Worm (Caenorhabditis elegans): ENCODE data around the gene pha-2.

pha-2 gene

ce11 chrX:655884-656283, 19.1 kb upstream of the pha-2 start, which contains the start of gene lpr-7:
Gene lpr-7 (plus strand): TSS chrX:656184.
- TF ChIP-seq flt-1 (GFP tag; IDR thresholded peaks at IDR 0.05): no peak
- no peak for TF ChIP-seq pes-1 (GFP tag; IDR thresholded peaks at IDR 0.05)
- no peak for TF ChIP-seq hmbx-1 (tag; optimal IDR thresholded peaks at IDR 0.05)
- no peak for TF ChIP-seq aly-1 (tag; optimal IDR thresholded peaks at IDR 0.05)
- TF ChIP-seq hnd-1 (tag; optimal IDR thresholded peaks at IDR 0.05): no peak
- TF ChIP-seq hmg-4 (GFP tag; optimal IDR thresholded peaks at IDR 0.05): no peak
- no peak for TF ChIP-seq scrt-1 (GFP tag; IDR thresholded peaks at IDR 0.05)
- no peak for TF ChIP-seq F13C5.2 (tag; optimal IDR thresholded peaks at IDR 0.05)
- no peak for TF ChIP-seq ceh-36 (tag; optimal IDR thresholded peaks at IDR 0.05)
- TF ChIP-seq ets-7 (tag; optimal IDR thresholded peaks at IDR 0.05): no peak
- TF ChIP-seq sea-1 (GFP tag; conservative IDR thresholded peaks at IDR 0.05): no peak
- no peak for TF ChIP-seq tbx-11 (GFP tag; IDR thresholded peaks at IDR 0.05)
- no peak for TF ChIP-seq tra-4 (tag; optimal IDR thresholded peaks at IDR 0.05)
- no peak for TF ChIP-seq ama-1 (optimal IDR thresholded peaks at IDR 0.05)
- no peak for TF ChIP-seq B0310.2 (tag; optimal IDR thresholded peaks at IDR 0.05)

- TF ChIP-seq ceh-13 (GFP tag; optimal IDR thresholded peaks at IDR 0.05): no peak
- no peak for TF ChIP-seq sea-1 (GFP tag; conservative IDR thresholded peaks at IDR 0.05)
- no peak for TF ChIP-seq flt-1 (GFP tag; IDR thresholded peaks at IDR 0.05)
- TF ChIP-seq tbx-11 (GFP tag; IDR thresholded peaks at IDR 0.05): no peak
- no peak for TF ChIP-seq pes-1 (GFP tag; IDR thresholded peaks at IDR 0.05)
- no peak for TF ChIP-seq tra-4 (tag; optimal IDR thresholded peaks at IDR 0.05)
These were observed 18.0 kb upstream of the pha-2 start, which contains the start of gene ifc-2 for ce11 chrX:654804-655203. Gene ifc-2 (minus strand): TSS chrX:654904.

DNA sequence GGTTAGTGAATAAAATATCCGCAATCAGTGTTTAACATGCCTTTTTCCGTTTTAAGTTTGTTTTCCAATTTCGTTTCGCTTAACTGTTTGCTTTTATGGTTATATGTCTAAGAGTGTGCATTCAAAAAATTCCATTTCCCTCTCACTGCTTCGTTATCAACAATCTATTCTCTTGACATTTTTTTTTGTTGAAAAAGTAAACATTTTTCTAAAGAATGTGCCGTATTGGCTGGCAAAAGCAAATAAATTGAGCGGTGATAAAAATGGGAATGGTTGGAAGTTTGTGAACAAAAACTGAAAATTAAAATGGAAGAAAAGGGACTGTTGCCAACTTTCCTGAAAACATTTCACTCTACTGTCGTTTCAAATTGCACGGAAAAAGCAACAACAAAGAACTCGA, 14.8 kb upstream of the pha-2 start:
- no peak for TF ChIP-seq pes-1 (GFP tag; IDR thresholded peaks at IDR 0.05)
- TF ChIP-seq tbx-37 (GFP tag; conservative IDR thresholded peaks at IDR 0.05): no peak
- TF ChIP-seq ceh-13 (GFP tag; optimal IDR thresholded peaks at IDR 0.05): no peak
- TF ChIP-seq ets-7 (tag; optimal IDR thresholded peaks at IDR 0.05): no peak
- no peak for TF ChIP-seq sea-1 (GFP tag; conservative IDR thresholded peaks at IDR 0.05)
- no peak for TF ChIP-seq aly-1 (tag; optimal IDR thresholded peaks at IDR 0.05)
- no peak for TF ChIP-seq tbx-11 (GFP tag; IDR thresholded peaks at IDR 0.05)
- TF ChIP-seq flt-1 (GFP tag; IDR thresholded peaks at IDR 0.05): no peak
- TF ChIP-seq hnd-1 (tag; optimal IDR thresholded peaks at IDR 0.05): no peak
- no peak for TF ChIP-seq F13C5.2 (tag; optimal IDR thresholded peaks at IDR 0.05)
- TF ChIP-seq B0310.2 (tag; optimal IDR thresholded peaks at IDR 0.05): no peak
- no peak for TF ChIP-seq hmbx-1 (tag; optimal IDR thresholded peaks at IDR 0.05)
- no peak for TF ChIP-seq tra-4 (tag; optimal IDR thresholded peaks at IDR 0.05)
- TF ChIP-seq hmg-4 (GFP tag; optimal IDR thresholded peaks at IDR 0.05): no peak
- no peak for TF ChIP-seq ama-1 (optimal IDR thresholded peaks at IDR 0.05)
- TF ChIP-seq ceh-36 (tag; optimal IDR thresholded peaks at IDR 0.05): no peak
- TF ChIP-seq scrt-1 (GFP tag; IDR thresholded peaks at IDR 0.05): no peak

DNA sequence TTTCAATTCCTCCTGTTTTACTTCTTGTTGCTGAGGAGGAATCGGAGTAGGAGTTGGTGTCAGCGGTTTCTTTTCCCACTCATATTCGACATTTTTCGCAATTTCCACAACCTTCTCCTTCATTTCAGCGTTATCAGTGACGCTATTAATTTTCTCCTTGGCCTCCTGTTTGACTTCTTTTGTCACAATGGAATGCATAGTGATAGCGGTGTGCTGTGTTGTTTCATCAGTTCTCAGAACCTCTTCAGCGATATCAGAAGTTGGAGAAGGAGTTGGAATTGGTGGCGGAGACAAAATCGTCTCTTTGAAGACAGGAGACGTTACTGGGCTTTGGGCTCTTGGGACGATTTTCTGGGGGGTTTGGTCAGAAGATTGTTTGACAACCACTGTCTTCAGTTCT, 9.7 kb upstream of the pha-2 start:
- TF ChIP-seq hnd-1 (tag; optimal IDR thresholded peaks at IDR 0.05) (no peak), aly-1 (tag; optimal IDR thresholded peaks at IDR 0.05) (no peak), sea-1 (GFP tag; conservative IDR thresholded peaks at IDR 0.05) (no peak), hmbx-1 (tag; optimal IDR thresholded peaks at IDR 0.05) (no peak), B0310.2 (tag; optimal IDR thresholded peaks at IDR 0.05) (no peak), tbx-37 (GFP tag; conservative IDR thresholded peaks at IDR 0.05) (no peak), pes-1 (GFP tag; IDR thresholded peaks at IDR 0.05) (no peak)

DNA sequence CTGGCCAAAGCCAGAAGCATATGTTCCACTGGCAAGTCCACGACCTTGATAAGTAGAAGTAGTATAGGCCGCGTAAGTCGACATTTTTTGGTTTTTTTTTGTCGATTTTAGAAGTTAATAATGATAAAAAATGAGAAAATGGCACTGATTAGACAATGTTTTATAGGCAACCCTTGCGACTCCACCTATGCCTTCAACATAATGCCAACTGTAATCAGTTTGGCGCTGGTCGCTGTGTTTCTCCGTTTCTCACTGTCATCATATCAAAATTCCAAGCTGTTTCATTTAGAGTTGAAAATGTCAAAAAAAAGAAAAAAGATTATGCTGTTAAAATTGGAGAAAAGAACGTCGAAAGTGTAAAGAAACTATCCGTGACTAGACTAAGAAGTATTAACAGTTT, 8.8 kb upstream of the pha-2 start:
- no peak for TF ChIP-seq flt-1 (GFP tag; IDR thresholded peaks at IDR 0.05)
- no peak for TF ChIP-seq B0310.2 (tag; optimal IDR thresholded peaks at IDR 0.05)
- TF ChIP-seq tra-4 (tag; optimal IDR thresholded peaks at IDR 0.05): no peak
- TF ChIP-seq ceh-36 (tag; optimal IDR thresholded peaks at IDR 0.05): no peak
- TF ChIP-seq sea-1 (GFP tag; conservative IDR thresholded peaks at IDR 0.05): no peak
- TF ChIP-seq scrt-1 (GFP tag; IDR thresholded peaks at IDR 0.05): no peak
- TF ChIP-seq ets-7 (tag; optimal IDR thresholded peaks at IDR 0.05): no peak

ce11 chrX:642817-643216, 6.0 kb upstream of the pha-2 start:
- TF ChIP-seq B0310.2 (tag; optimal IDR thresholded peaks at IDR 0.05): no peak
- no peak for TF ChIP-seq tbx-11 (GFP tag; IDR thresholded peaks at IDR 0.05)
- no peak for TF ChIP-seq ama-1 (optimal IDR thresholded peaks at IDR 0.05)
- TF ChIP-seq ets-7 (tag; optimal IDR thresholded peaks at IDR 0.05): no peak
- no peak for TF ChIP-seq tra-4 (tag; optimal IDR thresholded peaks at IDR 0.05)
- TF ChIP-seq sea-1 (GFP tag; conservative IDR thresholded peaks at IDR 0.05): no peak
- TF ChIP-seq F13C5.2 (tag; optimal IDR thresholded peaks at IDR 0.05): no peak
- TF ChIP-seq hmg-4 (GFP tag; optimal IDR thresholded peaks at IDR 0.05): no peak
- no peak for TF ChIP-seq pes-1 (GFP tag; IDR thresholded peaks at IDR 0.05)
- no peak for TF ChIP-seq aly-1 (tag; optimal IDR thresholded peaks at IDR 0.05)
- TF ChIP-seq scrt-1 (GFP tag; IDR thresholded peaks at IDR 0.05): no peak
- TF ChIP-seq tbx-37 (GFP tag; conservative IDR thresholded peaks at IDR 0.05): no peak
- no peak for TF ChIP-seq ceh-36 (tag; optimal IDR thresholded peaks at IDR 0.05)
- no peak for TF ChIP-seq hmbx-1 (tag; optimal IDR thresholded peaks at IDR 0.05)
- no peak for TF ChIP-seq hnd-1 (tag; optimal IDR thresholded peaks at IDR 0.05)
- TF ChIP-seq flt-1 (GFP tag; IDR thresholded peaks at IDR 0.05): no peak
- TF ChIP-seq ceh-13 (GFP tag; optimal IDR thresholded peaks at IDR 0.05): no peak

- no peak for TF ChIP-seq ceh-13 (GFP tag; optimal IDR thresholded peaks at IDR 0.05)
- no peak for TF ChIP-seq sea-1 (GFP tag; conservative IDR thresholded peaks at IDR 0.05)
- no peak for TF ChIP-seq aly-1 (tag; optimal IDR thresholded peaks at IDR 0.05)
- TF ChIP-seq ets-7 (tag; optimal IDR thresholded peaks at IDR 0.05): no peak
- no peak for TF ChIP-seq tbx-11 (GFP tag; IDR thresholded peaks at IDR 0.05)
- TF ChIP-seq tra-4 (tag; optimal IDR thresholded peaks at IDR 0.05): no peak
- TF ChIP-seq hmg-4 (GFP tag; optimal IDR thresholded peaks at IDR 0.05): no peak
- TF ChIP-seq ceh-36 (tag; optimal IDR thresholded peaks at IDR 0.05): no peak
- TF ChIP-seq hnd-1 (tag; optimal IDR thresholded peaks at IDR 0.05): no peak
- no peak for TF ChIP-seq tbx-37 (GFP tag; conservative IDR thresholded peaks at IDR 0.05)
- TF ChIP-seq scrt-1 (GFP tag; IDR thresholded peaks at IDR 0.05): no peak
- no peak for TF ChIP-seq flt-1 (GFP tag; IDR thresholded peaks at IDR 0.05)
- no peak for TF ChIP-seq F13C5.2 (tag; optimal IDR thresholded peaks at IDR 0.05)
- no peak for TF ChIP-seq B0310.2 (tag; optimal IDR thresholded peaks at IDR 0.05)
- TF ChIP-seq pes-1 (GFP tag; IDR thresholded peaks at IDR 0.05): no peak
- no peak for TF ChIP-seq hmbx-1 (tag; optimal IDR thresholded peaks at IDR 0.05)
- no peak for TF ChIP-seq ama-1 (optimal IDR thresholded peaks at IDR 0.05)
These were observed 4.6 kb upstream of the pha-2 start, which contains the start of gene M6.11 for ce11 chrX:641440-641839. Gene M6.11 (minus strand): TSS chrX:641540.
